Worm (Caenorhabditis elegans): Measurements from ENCODE around the gene ZK637.15.
A peak's percentile ranks its signal among the peaks of the same experiment; 100 is the strongest.

Gene ZK637.15

ce11 chrIII:8887184-8887801 lies 32.6 kb upstream of the ZK637.15 start, which contains the start of gene famh-136:
famh-136 (plus strand) TSS chrIII:8887751.
- TF ChIP-seq unc-55 (GFP tag; optimal IDR thresholded peaks at IDR 0.05) (peak; percentile 80), unc-62 (GFP tag; optimal IDR thresholded peaks at IDR 0.05) (no peak), nhr-6 (tag; optimal IDR thresholded peaks at IDR 0.05) (peak; percentile 72), mab-5 (tag; optimal IDR thresholded peaks at IDR 0.05) (peak; percentile 69), alr-1 (tag; optimal IDR thresholded peaks at IDR 0.05) (no peak), Y55F3AM.14 (GFP tag; optimal IDR thresholded peaks at IDR 0.05) (peak; percentile 90), ama-1 (optimal IDR thresholded peaks at IDR 0.05) (no peak), nhr-23 (tag; optimal IDR thresholded peaks at IDR 0.05) (no peak), fos-1 (tag; optimal IDR thresholded peaks at IDR 0.05) (peak; percentile 87), unc-39 (tag; optimal IDR thresholded peaks at IDR 0.05) (no peak), lin-39 (tag; optimal IDR thresholded peaks at IDR 0.05) (no peak), sma-3 (GFP tag; optimal IDR thresholded peaks at IDR 0.05) (peak; percentile 87), lsy-2 (tag; optimal IDR thresholded peaks at IDR 0.05) (peak; percentile 81 to 96), elt-1 (tag; optimal IDR thresholded peaks at IDR 0.05) (no peak), mbf-1 (tag; optimal IDR thresholded peaks at IDR 0.05) (no peak), zag-1 (tag; optimal IDR thresholded peaks at IDR 0.05) (peak; percentile 4), ceh-16 (tag; optimal IDR thresholded peaks at IDR 0.05) (no peak), blmp-1 (tag; optimal IDR thresholded peaks at IDR 0.05; ENCODE audit: insufficient read depth) (peak; percentile 13), mdl-1 (tag; optimal IDR thresholded peaks at IDR 0.05) (peak in 1 of 2 experiments; percentile 5), nhr-129 (tag; optimal IDR thresholded peaks at IDR 0.05) (peak; percentile 88), egl-27 (tag; optimal IDR thresholded peaks at IDR 0.05) (peak; percentile 11), ztf-1 (GFP tag; conservative IDR thresholded peaks at IDR 0.05) (no peak), ztf-11 (tag; optimal IDR thresholded peaks at IDR 0.05) (no peak), ceh-82 (tag; optimal IDR thresholded peaks at IDR 0.05) (peak; percentile 39), nhr-10 (tag; optimal IDR thresholded peaks at IDR 0.05) (no peak), nhr-21 (tag; optimal IDR thresholded peaks at IDR 0.05) (peak; percentile 76), nhr-12 (tag; optimal IDR thresholded peaks at IDR 0.05) (no peak), ZK546.5 (tag; optimal IDR thresholded peaks at IDR 0.05) (no peak), sma-9 (GFP tag; optimal IDR thresholded peaks at IDR 0.05) (peak; percentile 77), sma-9 (tag; optimal IDR thresholded peaks at IDR 0.05) (no peak), lin-13 (GFP tag; optimal IDR thresholded peaks at IDR 0.05) (peak; percentile 81), sem-4 (tag; optimal IDR thresholded peaks at IDR 0.05) (peak; percentile 85), C34F6.9 (tag; optimal IDR thresholded peaks at IDR 0.05) (peak; percentile 95), snpc-4 (tag; optimal IDR thresholded peaks at IDR 0.05) (peak; percentile 19), gmeb-1 (tag; optimal IDR thresholded peaks at IDR 0.05) (peak; percentile 91), F13H6.1 (tag; optimal IDR thresholded peaks at IDR 0.05) (peak; percentile 66), lin-11 (tag; optimal IDR thresholded peaks at IDR 0.05) (no peak), nhr-25 (tag; optimal IDR thresholded peaks at IDR 0.05) (peak; percentile 77), elt-3 (tag; optimal IDR thresholded peaks at IDR 0.05) (no peak), dmd-4 (tag; optimal IDR thresholded peaks at IDR 0.05) (no peak), nhr-11 (tag; optimal IDR thresholded peaks at IDR 0.05) (no peak), R02D3.7 (tag; optimal IDR thresholded peaks at IDR 0.05) (no peak), peb-1 (tag; optimal IDR thresholded peaks at IDR 0.05) (no peak), skn-1 (tag; optimal IDR thresholded peaks at IDR 0.05) (peak; percentile 33), nhr-237 (tag; optimal IDR thresholded peaks at IDR 0.05) (no peak), nhr-77 (tag; optimal IDR thresholded peaks at IDR 0.05) (peak; percentile 34), aly-2 (tag; optimal IDR thresholded peaks at IDR 0.05) (no peak), crh-2 (tag; optimal IDR thresholded peaks at IDR 0.05) (peak; percentile 91), ztf-4 (tag; optimal IDR thresholded peaks at IDR 0.05) (peak; percentile 66)
